Worm (Caenorhabditis elegans) whole organism, young adult: Measurements from ENCODE around the gene Y116A8B.1.

Experiments
- B0019.2 ChIP-seq: fragments of 200-800 bp; sonication (Bioruptor generic); conservative IDR thresholded peaks from 2 replicates; pipeline ENCODE4 v1.3.6; 2022; ENCODE audit warnings: missing genetic modification reagents, missing genetic modification characterization, missing compliant biosample characterization
- B0336.3 ChIP-seq: fragments of 200-800 bp; sonication (Bioruptor generic); IDR thresholded peaks from 2 replicates; pipeline ENCODE4 v1.3.6; 2022; ENCODE audit warnings: missing genetic modification characterization, missing compliant biosample characterization
- C06A6.2 ChIP-seq: fragments of 200-800 bp; sonication (Bioruptor generic); conservative IDR thresholded peaks from 2 replicates; pipeline ENCODE4 v1.3.6; 2022; ENCODE audit warnings: missing genetic modification characterization, missing compliant biosample characterization
- D2030.7 ChIP-seq: fragments of 200-800 bp; sonication (Bioruptor generic); IDR thresholded peaks from 2 replicates; pipeline ENCODE4 v1.3.6; 2022; ENCODE audit warnings: missing genetic modification reagents, missing genetic modification characterization, missing compliant biosample characterization
- F23B12.7 ChIP-seq: sonication (generic microtip); optimal IDR thresholded peaks from 2 replicates; lab custom pipeline; 2017; ENCODE audit warnings: missing genetic modification characterization, mild to moderate bottlenecking, missing compliant biosample characterization, antibody characterized with exemption, moderate library complexity; ENCODE audit not compliant: insufficient read depth
- F52B5.7 ChIP-seq: sonication (generic microtip); optimal IDR thresholded peaks from 2 replicates; lab custom pipeline; 2016; ENCODE audit warnings: mild to moderate bottlenecking, missing genetic modification characterization, missing compliant biosample characterization
- K11D2.4 ChIP-seq: fragments of 200-800 bp; sonication (Bioruptor generic); IDR thresholded peaks from 2 replicates; pipeline ENCODE4 v1.3.6; 2022; ENCODE audit warnings: missing genetic modification reagents, missing genetic modification characterization, missing compliant biosample characterization
- Y53F4B.3 ChIP-seq: fragments of 200-800 bp; sonication (Bioruptor generic); IDR thresholded peaks from 2 replicates; pipeline ENCODE4 v1.3.6; 2022; ENCODE audit warnings: missing genetic modification reagents, missing genetic modification characterization, missing compliant biosample characterization
- Y56A3A.18 ChIP-seq: fragments of 200-800 bp; sonication (Bioruptor generic); IDR thresholded peaks from 2 replicates; pipeline ENCODE4 v1.3.6; 2022; ENCODE audit warnings: missing genetic modification reagents, missing genetic modification characterization, missing compliant biosample characterization
- Y95B8A.8 ChIP-seq: fragments of 200-800 bp; sonication (Bioruptor generic); IDR thresholded peaks from 2 replicates; pipeline ENCODE4 v1.3.6; 2022; ENCODE audit warnings: missing genetic modification reagents, missing genetic modification characterization, missing compliant biosample characterization
- atf-7 ChIP-seq: sonication (generic microtip); optimal IDR thresholded peaks from 2 replicates; lab custom pipeline; 2017; ENCODE audit warnings: mild to moderate bottlenecking, missing genetic modification characterization, missing compliant biosample characterization
- attf-3 ChIP-seq: fragments of 200-800 bp; sonication (Bioruptor generic); conservative IDR thresholded peaks from 2 replicates; pipeline ENCODE4 v1.3.6; 2022; ENCODE audit warnings: missing genetic modification reagents, missing genetic modification characterization, missing compliant biosample characterization
- attf-5 ChIP-seq: fragments of 200-800 bp; sonication (Bioruptor generic); optimal IDR thresholded peaks from 2 replicates; lab custom pipeline; 2018; ENCODE audit warnings: mild to moderate bottlenecking, missing genetic modification characterization, missing compliant biosample characterization
- bed-2 ChIP-seq: fragments of 200-800 bp; sonication (Bioruptor generic); IDR thresholded peaks from 2 replicates; pipeline ENCODE4 v1.3.6; 2022; ENCODE audit warnings: missing genetic modification reagents, missing genetic modification characterization, missing compliant biosample characterization
- cebp-1 ChIP-seq, 2 experiments: fragments of 200-800 bp in 1 of 2; sonication (Bioruptor generic) in 1 of 2; sonication (generic microtip) in 1 of 2; IDR thresholded peaks in 1 of 2; optimal IDR thresholded peaks in 1 of 2; 2 replicates each; pipeline versions ENCODE4 v1.3.6 to Lab custom; 2017 to 2022; ENCODE audit warnings: missing compliant biosample characterization in 2 of 2, missing genetic modification characterization in 2 of 2, mild to moderate bottlenecking in 1 of 2, missing genetic modification reagents in 1 of 2, moderate library complexity in 1 of 2
- ceh-91 ChIP-seq: fragments of 200-800 bp; sonication (Bioruptor generic); IDR thresholded peaks from 2 replicates; pipeline ENCODE4 v1.3.6; 2022; ENCODE audit warnings: missing genetic modification reagents, missing genetic modification characterization, missing compliant biosample characterization
- die-1 ChIP-seq: sonication (generic microtip); optimal IDR thresholded peaks from 2 replicates; lab custom pipeline; 2016; ENCODE audit warnings: missing genotype, mild to moderate bottlenecking, missing genetic modification characterization, missing compliant biosample characterization
- dox-1 ChIP-seq: fragments of 200-800 bp; sonication (Bioruptor generic); IDR thresholded peaks from 2 replicates; pipeline ENCODE4 v1.3.6; 2022; ENCODE audit warnings: missing genetic modification reagents, missing genetic modification characterization, missing compliant biosample characterization
- efl-1 ChIP-seq: fragments of 150-350 bp; optimal IDR thresholded peaks from 2 replicates; lab custom pipeline; 2014; ENCODE audit warnings: missing biosample characterization, missing genetic modification reagents, missing genetic modification characterization
- hmg-1.2 ChIP-seq: fragments of 200-800 bp; sonication (Bioruptor generic); IDR thresholded peaks from 2 replicates; pipeline ENCODE4 v1.3.6; 2022; ENCODE audit warnings: missing genetic modification reagents, missing genetic modification characterization, missing compliant biosample characterization
- hsf-1 ChIP-seq: fragments of 200-800 bp; sonication (Bioruptor generic); IDR thresholded peaks from 2 replicates; pipeline ENCODE4 v1.3.6; 2022; ENCODE audit warnings: missing genetic modification reagents, missing genetic modification characterization, missing compliant biosample characterization
- lag-1 ChIP-seq: fragments of 200-800 bp; sonication (Bioruptor generic); IDR thresholded peaks from 2 replicates; pipeline ENCODE4 v1.3.6; 2022; ENCODE audit warnings: missing genetic modification reagents, missing genetic modification characterization, missing compliant biosample characterization
- let-607 ChIP-seq, 2 experiments: fragments of 200-800 bp in 1 of 2; sonication (Bioruptor generic) in 1 of 2; sonication (generic microtip) in 1 of 2; optimal IDR thresholded peaks; 2 replicates each; lab custom pipeline; 2016 to 2018; ENCODE audit warnings: mild to moderate bottlenecking in 2 of 2, missing compliant biosample characterization in 2 of 2, missing genetic modification characterization in 2 of 2, moderate library complexity in 2 of 2, missing genotype in 1 of 2
- lin-35 ChIP-seq, 3 experiments: fragments of 150-350 bp in 2 of 3; sonication (generic microtip) in 1 of 3; optimal IDR thresholded peaks; 2 replicates each; lab custom pipeline; 2014 to 2018; ENCODE audit warnings: missing biosample characterization in 3 of 3, missing genetic modification characterization in 3 of 3, missing genetic modification reagents in 3 of 3
- lin-40 ChIP-seq: sonication (generic microtip); optimal IDR thresholded peaks from 2 replicates; lab custom pipeline; 2016; ENCODE audit warnings: missing genetic modification characterization, mild to moderate bottlenecking, missing compliant biosample characterization, missing genotype, missing genetic modification reagents
- lin-54 ChIP-seq: fragments of 200-800 bp; sonication (Bioruptor generic); optimal IDR thresholded peaks from 2 replicates; lab custom pipeline; 2018; ENCODE audit warnings: mild to moderate bottlenecking, missing genetic modification characterization, missing compliant biosample characterization
- madf-6 ChIP-seq: fragments of 200-800 bp; sonication (Bioruptor generic); IDR thresholded peaks from 2 replicates; pipeline ENCODE4 v1.3.6; 2022; ENCODE audit warnings: missing genetic modification reagents, missing genetic modification characterization, missing compliant biosample characterization
- nfya-2 ChIP-seq: fragments of 200-800 bp; sonication (Bioruptor generic); IDR thresholded peaks from 2 replicates; pipeline ENCODE4 v1.3.6; 2022; ENCODE audit warnings: missing genetic modification reagents, missing genetic modification characterization, missing compliant biosample characterization
- nfyb-1 ChIP-seq: fragments of 200-800 bp; sonication (Bioruptor generic); IDR thresholded peaks from 2 replicates; pipeline ENCODE4 v1.3.6; 2022; ENCODE audit warnings: missing genetic modification reagents, missing genetic modification characterization, missing compliant biosample characterization
- nhr-80 ChIP-seq: sonication (generic microtip); optimal IDR thresholded peaks from 2 replicates; lab custom pipeline; 2016; ENCODE audit warnings: missing genetic modification characterization, missing compliant biosample characterization
- nhr-90 ChIP-seq: sonication (generic microtip); optimal IDR thresholded peaks from 2 replicates; lab custom pipeline; 2016; ENCODE audit warnings: missing genotype, mild to moderate bottlenecking, missing genetic modification characterization, missing compliant biosample characterization
- rpc-1 ChIP-seq, 2 experiments: fragments of 150-350 bp in 1 of 2; sonication (generic microtip) in 1 of 2; optimal IDR thresholded peaks; 2 replicates each; lab custom pipeline; 2014 to 2018; ENCODE audit warnings: missing biosample characterization in 1 of 2, missing genetic modification characterization in 1 of 2, missing genetic modification reagents in 1 of 2, missing genotype in 1 of 2
- somi-1 ChIP-seq: fragments of 200-800 bp; sonication (Bioruptor generic); optimal IDR thresholded peaks from 2 replicates; lab custom pipeline; 2018; ENCODE audit warnings: mild to moderate bottlenecking, missing genetic modification characterization, missing compliant biosample characterization
- tbp1 ChIP-seq: fragments of 200-800 bp; sonication (Bioruptor generic); optimal IDR thresholded peaks from 2 replicates; lab custom pipeline; 2018; ENCODE audit warnings: mild to moderate bottlenecking, missing genetic modification characterization, missing compliant biosample characterization
- ztf-22 ChIP-seq: fragments of 200-800 bp; sonication (Bioruptor generic); optimal IDR thresholded peaks from 2 replicates; lab custom pipeline; 2018; ENCODE audit warnings: mild to moderate bottlenecking, missing genetic modification characterization, moderate library complexity, missing compliant biosample characterization
- ztf-28 ChIP-seq: fragments of 200-800 bp; sonication (Bioruptor generic); IDR thresholded peaks from 2 replicates; pipeline ENCODE4 v1.3.6; 2022; ENCODE audit warnings: missing genetic modification reagents, missing genetic modification characterization, missing compliant biosample characterization

Y116A8B.1 gene

DNA sequence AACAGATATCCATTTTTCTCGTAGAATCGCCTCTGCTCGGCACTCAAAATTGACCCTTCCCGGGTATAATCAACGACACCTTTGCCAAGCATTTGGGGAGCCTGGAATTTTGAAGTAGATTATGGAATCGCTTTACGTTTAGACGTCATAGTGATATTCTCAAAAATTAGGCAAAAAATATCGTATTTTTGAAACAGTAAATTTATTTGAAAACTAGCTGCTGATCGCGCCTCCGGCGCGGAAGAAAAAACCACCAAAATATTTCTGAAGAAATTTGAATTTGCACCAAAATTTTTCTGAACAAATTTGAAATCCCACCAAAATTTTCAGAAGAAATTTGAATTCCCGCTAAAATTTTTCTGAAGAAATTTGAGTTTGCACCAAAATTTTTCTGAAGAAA is 46.2 kb downstream of the Y116A8B.1 start, which contains the start of gene ZK550.6:
TSS of gene ZK550.6 (minus strand) at position 101 of the 400 bp plus-strand sequence.
- TF ChIP-seq B0336.3 (peak; percentile 41; the same call in 1 of the 2 replicates), Y95B8A.8 (GFP tag; lab: Robert Waterston, UW) (no peak), let-607 (tag; optimal IDR thresholded peaks at IDR 0.05; lab: Kevin White, UChicago) (no peak), Y56A3A.18 (GFP tag; lab: Robert Waterston, UW) (0 out of 2 replicates have a peak, but pooled peaks have one; percentile 34), ceh-91 (no peak), rpc-1 (optimal IDR thresholded peaks at IDR 0.05; lab: Kevin White, UChicago) (no peak), rpc-1 (tag; optimal IDR thresholded peaks at IDR 0.05; lab: Kevin White, UChicago) (no peak), die-1 (tag; lab: Kevin White, UChicago) (no peak), nfyb-1 (GFP tag; lab: Robert Waterston, UW) (no peak), F52B5.7 (tag; lab: Kevin White, UChicago) (no peak), nfya-2 (no peak)

ce11 chrIV:17263714-17264113 is 47.6 kb downstream of the Y116A8B.1 start:
- TF ChIP-seq atf-7 (tag; lab: Kevin White, UChicago), result peak; percentile 3
- peak; percentile 54 for TF ChIP-seq F23B12.7
- no peak for TF ChIP-seq B0019.2 (GFP tag; lab: Robert Waterston, UW)
- peak; percentile 9 for TF ChIP-seq lin-54 (GFP tag; lab: Kevin White, UChicago)
- TF ChIP-seq D2030.7 (GFP tag; lab: Robert Waterston, UW), result no peak
- TF ChIP-seq efl-1 (GFP tag; lab: Kevin White, UChicago), result no peak
- peak; percentile 43 for TF ChIP-seq tbp1 (GFP tag; lab: Kevin White, UChicago)
- peak; percentile 66 for TF ChIP-seq ztf-22 (GFP tag; lab: Kevin White, UChicago)
- TF ChIP-seq cebp-1 (GFP tag; IDR thresholded peaks at IDR 0.05; lab: Robert Waterston, UW), result no peak
- peak; percentile 38 for TF ChIP-seq cebp-1 (tag; optimal IDR thresholded peaks at IDR 0.05; lab: Kevin White, UChicago)
- TF ChIP-seq attf-3, result no peak
- no peak for TF ChIP-seq rpc-1 (optimal IDR thresholded peaks at IDR 0.05; lab: Kevin White, UChicago)
- no peak for TF ChIP-seq rpc-1 (tag; optimal IDR thresholded peaks at IDR 0.05; lab: Kevin White, UChicago)
- peak; percentile 39; the same call in 1 of the 2 replicates for TF ChIP-seq dox-1 (GFP tag; lab: Robert Waterston, UW)
- peak; percentile 32; the same call in 1 of the 2 replicates for TF ChIP-seq hmg-1.2 (GFP tag; lab: Robert Waterston, UW)
- peak; percentile 40 for TF ChIP-seq lin-40 (tag; lab: Kevin White, UChicago)
- TF ChIP-seq nhr-80, result peak; percentile 93
- peak; percentile 6 for TF ChIP-seq nhr-90 (tag; lab: Kevin White, UChicago)
- peak; percentile 50 for TF ChIP-seq attf-5

ce11 chrIV:17264714-17265113 is 48.6 kb downstream of the Y116A8B.1 start, which contains the start of gene F26D10.13:
F26D10.13 (minus strand) TSS chrIV:17264814.
- no peak for TF ChIP-seq nfya-2
- TF ChIP-seq, all 124 proteins: peak for 0

DNA sequence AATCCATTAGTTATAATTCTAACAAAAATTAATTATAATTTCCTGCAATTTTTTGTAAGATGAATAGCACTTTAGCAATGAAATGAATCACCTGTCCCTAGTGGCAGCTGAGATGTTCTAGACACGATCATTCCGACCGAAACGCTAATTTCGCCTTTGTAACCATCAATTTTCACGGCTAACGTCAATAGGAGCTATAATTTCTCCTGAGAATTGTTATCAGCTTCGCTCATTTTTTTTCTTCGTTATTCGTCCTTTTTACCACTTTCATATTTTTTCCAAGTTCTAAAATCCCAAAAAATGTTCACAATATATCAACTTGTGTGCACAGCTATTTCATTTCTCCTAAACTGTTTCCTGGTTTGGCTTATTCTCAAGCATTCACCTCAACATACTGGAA is 49.1 kb downstream of the Y116A8B.1 start, which contains the start of gene str-187:
TSS of gene str-187 (plus strand) at position 301 of the 400 bp plus-strand sequence.
- no peak for TF ChIP-seq lag-1 (GFP tag; lab: Robert Waterston, UW)
- no peak for TF ChIP-seq hsf-1
- TF ChIP-seq nhr-80, result no peak
- no peak for TF ChIP-seq madf-6 (GFP tag; lab: Robert Waterston, UW)
- TF ChIP-seq lin-35 (GFP tag; optimal IDR thresholded peaks at IDR 0.05; lab: Kevin White, UChicago), result no peak
- no peak for TF ChIP-seq K11D2.4 (GFP tag; lab: Robert Waterston, UW)
- no peak for TF ChIP-seq somi-1 (GFP tag; lab: Kevin White, UChicago)
- no peak for TF ChIP-seq Y53F4B.3 (GFP tag; lab: Robert Waterston, UW)
- TF ChIP-seq bed-2, result no peak
- no peak for TF ChIP-seq C06A6.2 (GFP tag; lab: Robert Waterston, UW)
- no peak for TF ChIP-seq ztf-28
